Fruit fly (Drosophila melanogaster): ENCODE results near the gene CG14543.
A peak's percentile ranks its signal among the peaks of the same experiment; 100 is the strongest.

The CG14543 gene

dm6 chr3R:26041417-26042101 is 14.9 kb upstream of the CG14543 start, which contains the start of gene gro (continued):
- TF ChIP-seq CG14860 (GFP tag; IDR thresholded peaks at IDR 0.05; ENCODE audit: partially characterized antibody), result peak; percentile 80
- TF ChIP-seq lbe (GFP tag; optimal IDR thresholded peaks at IDR 0.05), result peak; percentile 49
- TF ChIP-seq CG16815 (GFP tag; optimal IDR thresholded peaks at IDR 0.05), result peak; percentile 38
- TF ChIP-seq Xrp1 (GFP tag; IDR thresholded peaks at IDR 0.05), result peak; percentile 76
- peak; percentile 55 for TF ChIP-seq Ada2b (GFP tag; IDR thresholded peaks at IDR 0.05)
- peak; percentile 31 for TF ChIP-seq Nf-YC (tag; optimal IDR thresholded peaks at IDR 0.05)
- TF ChIP-seq pho (GFP tag; optimal IDR thresholded peaks at IDR 0.05), result peak; percentile 79
- no peak for TF ChIP-seq CG6813 (GFP tag; optimal IDR thresholded peaks at IDR 0.05)
- TF ChIP-seq tup (GFP tag; optimal IDR thresholded peaks at IDR 0.05), result peak; percentile 39
- peak; percentile 56 for TF ChIP-seq Hmx (GFP tag; optimal IDR thresholded peaks at IDR 0.05)
- TF ChIP-seq GATAe (GFP tag; conservative IDR thresholded peaks at IDR 0.05), result no peak
- TF ChIP-seq CG7987 (GFP tag; optimal IDR thresholded peaks at IDR 0.05), result peak; percentile 82
- peak; percentile 90 for TF ChIP-seq CG6791 (GFP tag; IDR thresholded peaks at IDR 0.05; ENCODE audit: partially characterized antibody)
- TF ChIP-seq CG17912 (GFP tag; optimal IDR thresholded peaks at IDR 0.05), result peak; percentile 73
- TF ChIP-seq Spps (tag; optimal IDR thresholded peaks at IDR 0.05), result peak; percentile 30
- peak; percentile 78 for TF ChIP-seq jumu (GFP tag; optimal IDR thresholded peaks at IDR 0.05)
- peak; percentile 51 for TF ChIP-seq CG18262 (tag; optimal IDR thresholded peaks at IDR 0.05)
- peak; percentile 75 for TF ChIP-seq CG9817 (tag; optimal IDR thresholded peaks at IDR 0.05)
- TF ChIP-seq so (GFP tag; IDR thresholded peaks at IDR 0.05), result no peak
- TF ChIP-seq CG4617 (GFP tag; optimal IDR thresholded peaks at IDR 0.05; ENCODE audit: borderline replicate concordance), result peak; percentile 86
- peak; percentile 83 for TF ChIP-seq CG13287 (GFP tag; IDR thresholded peaks at IDR 0.05; ENCODE audit: partially characterized antibody)
- peak; percentile 69 for TF ChIP-seq HLH3B (GFP tag; IDR thresholded peaks at IDR 0.05)
- peak; percentile 73 for TF ChIP-seq CG18476 (GFP tag; optimal IDR thresholded peaks at IDR 0.05)
- peak; percentile 76 for TF ChIP-seq CG18599 (GFP tag; optimal IDR thresholded peaks at IDR 0.05)
- peak; percentile 56 for TF ChIP-seq CG3281 (GFP tag; optimal IDR thresholded peaks at IDR 0.05)
- TF ChIP-seq CG30431 (GFP tag; optimal IDR thresholded peaks at IDR 0.05), result peak; percentile 54
- peak; percentile 82; the same call in 1 of the 2 replicates for TF ChIP-seq sna (GFP tag; IDR thresholded peaks at IDR 0.05; ENCODE audit: partially characterized antibody)
- peak; percentile 25; the same call in 1 of the 2 replicates for TF ChIP-seq Drgx (GFP tag; IDR thresholded peaks at IDR 0.05)
- peak; percentile 69 for TF ChIP-seq Side (GFP tag; optimal IDR thresholded peaks at IDR 0.05)
- TF ChIP-seq CG11093 (GFP tag; IDR thresholded peaks at IDR 0.05), result no peak
- TF ChIP-seq CG4854 (GFP tag; optimal IDR thresholded peaks at IDR 0.05), result peak; percentile 72
- no peak for TF ChIP-seq toy (GFP tag; IDR thresholded peaks at IDR 0.05)
- TF ChIP-seq CG1603 (tag; optimal IDR thresholded peaks at IDR 0.05), result peak; percentile 87
- peak; percentile 83 for TF ChIP-seq CG34422 (GFP tag; IDR thresholded peaks at IDR 0.05)
- no peak for TF ChIP-seq CG17612 (GFP tag; IDR thresholded peaks at IDR 0.05)
- peak; percentile 49 for TF ChIP-seq dmrt99B (tag; optimal IDR thresholded peaks at IDR 0.05)
- TF ChIP-seq CG2120 (GFP tag; optimal IDR thresholded peaks at IDR 0.05), result peak; percentile 85
- peak; percentile 53 for TF ChIP-seq Oaz (GFP tag; IDR thresholded peaks at IDR 0.05)
- TF ChIP-seq zen (tag; optimal IDR thresholded peaks at IDR 0.05), result peak; percentile 72
- peak; percentile 97 for TF ChIP-seq pzg (GFP tag; optimal IDR thresholded peaks at IDR 0.05)
- TF ChIP-seq CG15696 (tag; optimal IDR thresholded peaks at IDR 0.05), result peak; percentile 51
- peak; percentile 83 for TF ChIP-seq phol (tag; optimal IDR thresholded peaks at IDR 0.05)
- TF ChIP-seq CG18619 (GFP tag; optimal IDR thresholded peaks at IDR 0.05), result peak; percentile 26
- peak; percentile 38 for TF ChIP-seq CG10979 (tag; optimal IDR thresholded peaks at IDR 0.05)
- TF ChIP-seq ATbp (GFP tag; optimal IDR thresholded peaks at IDR 0.05), result no peak
- TF ChIP-seq luna (GFP tag; optimal IDR thresholded peaks at IDR 0.05), result peak; percentile 64
- TF ChIP-seq crc (GFP tag; optimal IDR thresholded peaks at IDR 0.05), result peak; percentile 54
- peak; percentile 21 for TF ChIP-seq CTCF (GFP tag; optimal IDR thresholded peaks at IDR 0.05)
- TF ChIP-seq NFAT (GFP tag; IDR thresholded peaks at IDR 0.05), result peak; percentile 82
